Fruit fly (Drosophila melanogaster) whole organism, adult: Measurements from ENCODE around the gene Pop5.

Experiments
- CG11617 ChIP-seq: fragments of 200-800 bp; sonication (Bioruptor generic); optimal IDR thresholded peaks from 2 replicates; lab custom pipeline; 2017; ENCODE audit warnings: mild to moderate bottlenecking, missing biosample characterization, missing genetic modification reagents, missing genetic modification characterization
- CG12768 ChIP-seq: fragments of 200-800 bp; sonication (Bioruptor generic); optimal IDR thresholded peaks from 2 replicates; lab custom pipeline; 2017; ENCODE audit warnings: missing biosample characterization, missing genetic modification characterization, mild to moderate bottlenecking, moderate library complexity, missing genetic modification reagents
- CG14711 ChIP-seq: fragments of 200-800 bp; sonication (Bioruptor generic); optimal IDR thresholded peaks from 2 replicates; lab custom pipeline; 2018; ENCODE audit warnings: missing biosample characterization, mild to moderate bottlenecking, missing genetic modification characterization, moderate library complexity
- CG1620 ChIP-seq: fragments of 200-800 bp; sonication (Bioruptor generic); optimal IDR thresholded peaks from 2 replicates; lab custom pipeline; 2016; ENCODE audit warnings: missing biosample characterization, missing genetic modification characterization
- CG33017 ChIP-seq: fragments of 200-800 bp; sonication (Bioruptor generic); optimal IDR thresholded peaks from 2 replicates; lab custom pipeline; 2018; ENCODE audit warnings: missing biosample characterization, mild to moderate bottlenecking, missing genetic modification characterization, moderate library complexity
- CG5204 ChIP-seq: fragments of 200-800 bp; sonication (Bioruptor generic); optimal IDR thresholded peaks from 2 replicates; lab custom pipeline; 2016; ENCODE audit warnings: missing biosample characterization, missing genetic modification characterization
- CG7045 ChIP-seq: fragments of 200-800 bp; sonication (Bioruptor generic); optimal IDR thresholded peaks from 2 replicates; lab custom pipeline; 2017; ENCODE audit warnings: missing biosample characterization, mild to moderate bottlenecking, missing genetic modification characterization
- CG7101 ChIP-seq: fragments of 200-800 bp; sonication (Bioruptor generic); optimal IDR thresholded peaks from 2 replicates; lab custom pipeline; 2018; ENCODE audit warnings: missing biosample characterization, mild to moderate bottlenecking, missing genetic modification characterization, moderate library complexity
- Clk ChIP-seq: fragments of 200-800 bp; sonication (Bioruptor generic); optimal IDR thresholded peaks from 2 replicates; lab custom pipeline; 2017; ENCODE audit warnings: missing biosample characterization, missing genetic modification characterization
- Crg-1 ChIP-seq: fragments of 200-800 bp; sonication (Bioruptor generic); optimal IDR thresholded peaks from 2 replicates; lab custom pipeline; 2016; ENCODE audit warnings: missing biosample characterization, missing genetic modification characterization
- Hr96 ChIP-seq: fragments of 200-800 bp; sonication (Bioruptor generic); optimal IDR thresholded peaks from 2 replicates; lab custom pipeline; 2016; ENCODE audit warnings: missing biosample characterization, missing genetic modification characterization
- Mnt ChIP-seq: fragments of 200-800 bp; sonication (Bioruptor generic); optimal IDR thresholded peaks from 2 replicates; lab custom pipeline; 2016; ENCODE audit warnings: missing biosample characterization, mild to moderate bottlenecking, missing genetic modification characterization
- bab1 ChIP-seq: fragments of 200-800 bp; sonication (Bioruptor generic); optimal IDR thresholded peaks from 3 replicates; lab custom pipeline; 2019; ENCODE audit warnings: missing biosample characterization, mild to moderate bottlenecking, missing genetic modification characterization, moderate library complexity
- cic ChIP-seq: fragments of 200-800 bp; sonication (Bioruptor generic); optimal IDR thresholded peaks from 2 replicates; lab custom pipeline; 2017; ENCODE audit warnings: missing biosample characterization, mild to moderate bottlenecking, missing genetic modification characterization, moderate library complexity
- cnc ChIP-seq, 2 experiments: fragments of >200 bp; optimal IDR thresholded peaks; 2 replicates each; lab custom pipeline; 2017
- kay ChIP-seq: fragments of 200-800 bp; sonication (Bioruptor generic); peaks from one replicate; lab custom pipeline; 2016; ENCODE audit warnings: missing biosample characterization, missing genetic modification characterization, borderline replicate concordance
- ovo ChIP-seq: fragments of 200-800 bp; sonication (Bioruptor generic); optimal IDR thresholded peaks from 2 replicates; lab custom pipeline; 2016; ENCODE audit warnings: missing biosample characterization, missing genetic modification characterization
- pad ChIP-seq: fragments of 200-800 bp; sonication (Bioruptor generic); optimal IDR thresholded peaks from 3 replicates; lab custom pipeline; 2017; ENCODE audit warnings: missing biosample characterization, missing genetic modification characterization, mild to moderate bottlenecking, moderate library complexity, missing genetic modification reagents
- tj ChIP-seq: fragments of 200-800 bp; sonication (Bioruptor generic); optimal IDR thresholded peaks from 3 replicates; lab custom pipeline; 2017; ENCODE audit warnings: missing biosample characterization, mild to moderate bottlenecking, missing genetic modification characterization, moderate library complexity
- toe ChIP-seq: fragments of 200-800 bp; sonication (Bioruptor generic); optimal IDR thresholded peaks from 2 replicates; lab custom pipeline; 2016; ENCODE audit warnings: missing biosample characterization, missing genetic modification characterization

The Pop5 gene

dm6 chr3L:16994805-16995204, 50.0 kb downstream of the Pop5 start:
- TF ChIP-seq CG14711 (tag; lab: Kevin White, UChicago): no peak
- no peak for TF ChIP-seq CG1620 (GFP tag; lab: Kevin White, UChicago)
- TF ChIP-seq bab1 (GFP tag; lab: Kevin White, UChicago): no peak
- TF ChIP-seq cnc (optimal IDR thresholded peaks at IDR 0.05; lab: Kevin White, UChicago): no peak
- TF ChIP-seq tj (GFP tag; lab: Kevin White, UChicago): no peak
- no peak for TF ChIP-seq cic (GFP tag; lab: Kevin White, UChicago)
- no peak for TF ChIP-seq toe (GFP tag; lab: Kevin White, UChicago)
- no peak for TF ChIP-seq CG12768 (GFP tag; lab: Kevin White, UChicago)
- no peak for TF ChIP-seq CG11617 (GFP tag; lab: Kevin White, UChicago)
- no peak for TF ChIP-seq CG7045 (GFP tag; lab: Kevin White, UChicago)
- TF ChIP-seq CG5204 (GFP tag; lab: Kevin White, UChicago): no peak
- no peak for TF ChIP-seq Mnt (GFP tag; lab: Kevin White, UChicago)
- no peak for TF ChIP-seq kay (GFP tag; lab: Kevin White, UChicago)
- no peak for TF ChIP-seq Crg-1 (GFP tag; lab: Kevin White, UChicago)
- TF ChIP-seq pad (GFP tag; lab: Kevin White, UChicago): no peak
- TF ChIP-seq Hr96 (GFP tag; lab: Kevin White, UChicago): no peak
- TF ChIP-seq Clk: no peak
- no peak for TF ChIP-seq CG33017 (tag; lab: Kevin White, UChicago)
- no peak for TF ChIP-seq ovo (GFP tag; lab: Kevin White, UChicago)
- no peak for TF ChIP-seq CG7101 (tag; lab: Kevin White, UChicago)
